Fruit fly (Drosophila melanogaster) ovary, adult (tissue): Measurements from ENCODE around the gene Wbp2.

Experiments used
- CG17801 ChIP-seq: fragments of 200-800 bp; optimal IDR thresholded peaks from 2 replicates; lab custom pipeline; 2019; ENCODE audit warnings: missing biosample characterization, mild to moderate bottlenecking, missing genetic modification characterization, moderate library complexity; ENCODE audit not compliant: partially characterized antibody

Gene Wbp2

DNA sequence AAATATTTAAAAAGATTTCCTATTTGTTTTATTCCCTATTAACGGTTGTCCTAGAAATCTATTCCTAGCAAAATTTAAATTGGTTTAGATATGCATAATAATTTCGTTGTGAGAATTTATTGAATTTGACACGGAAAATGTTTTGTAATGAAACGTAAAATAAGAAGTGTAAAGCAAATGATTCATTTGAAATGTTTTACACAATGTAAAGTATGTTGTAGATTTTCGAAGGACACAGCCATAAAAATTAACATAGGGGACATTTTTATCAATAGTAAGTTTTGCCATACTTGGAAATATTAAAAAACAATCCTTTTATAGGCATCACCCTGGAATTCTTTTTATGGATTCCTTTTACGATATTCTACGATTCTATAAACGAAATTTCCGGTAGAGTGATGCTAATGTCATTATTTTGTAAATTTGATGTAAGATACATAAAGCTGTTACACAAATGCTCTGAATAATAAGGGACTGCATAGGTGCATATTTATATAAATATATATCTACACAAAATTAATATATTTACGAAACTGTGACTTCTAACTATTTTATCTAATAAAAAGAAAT, 7.7 kb downstream of the Wbp2 start:
- no peak for TF ChIP-seq CG17801 (GFP tag; lab: Kevin White, UChicago)

DNA sequence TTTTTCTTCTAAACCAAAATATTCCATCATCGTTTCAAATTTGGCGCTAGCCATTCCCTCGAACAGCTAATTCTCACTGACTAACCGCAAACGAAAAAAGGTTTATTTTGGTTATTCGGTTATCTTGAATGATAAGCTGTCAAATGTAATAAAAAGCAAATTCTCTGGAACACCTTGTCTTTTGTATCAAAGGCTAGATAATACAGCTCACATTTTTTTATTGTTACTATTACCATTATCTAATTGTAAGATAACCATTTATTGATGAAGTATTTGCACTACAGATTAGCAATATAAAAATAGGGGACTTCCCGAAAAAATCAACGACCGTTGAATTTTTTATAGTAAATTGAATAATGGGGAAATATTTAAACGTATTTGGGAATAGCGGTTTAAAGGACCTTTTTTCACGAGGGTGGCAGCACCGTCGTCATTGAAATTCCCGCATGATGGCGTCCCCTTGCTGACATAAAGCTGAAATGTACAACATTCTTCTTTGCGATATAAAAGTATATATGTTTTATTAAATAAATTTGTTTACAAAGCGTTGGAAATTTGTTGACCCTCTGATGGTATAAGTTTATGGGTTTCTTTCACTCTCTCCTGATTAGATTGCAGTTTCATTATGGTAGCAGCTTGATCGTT, 11.4 kb downstream of the Wbp2 start, which contains the start of gene CG32107:
TSS of gene CG32107 (minus strand) at position 51 of the 645 bp plus-strand sequence.
- no peak for TF ChIP-seq CG17801 (GFP tag; lab: Kevin White, UChicago)

DNA sequence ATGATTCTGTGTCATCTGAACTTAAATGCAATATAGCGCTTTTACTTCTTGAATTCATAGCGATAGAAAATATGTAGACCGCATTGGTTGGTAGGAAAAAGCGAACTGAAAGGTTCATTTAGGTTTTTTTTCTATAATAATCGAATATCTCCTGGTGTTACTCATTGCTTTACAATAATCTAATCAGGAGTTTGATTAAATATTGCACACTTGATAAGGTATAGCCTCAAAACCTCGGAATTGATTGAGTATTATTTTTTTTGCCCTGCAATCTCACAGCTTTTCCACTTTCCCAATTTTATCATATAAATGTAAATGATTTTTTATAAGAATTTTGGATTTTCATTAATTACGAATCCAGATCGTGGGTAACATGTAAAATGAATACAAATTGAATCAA, 12.9 kb downstream of the Wbp2 start, which contains the start of gene CG10943:
TSS of gene CG10943 (minus strand) at position 101 of the 400 bp plus-strand sequence.
- TF ChIP-seq CG17801 (GFP tag; lab: Kevin White, UChicago) = no peak

DNA sequence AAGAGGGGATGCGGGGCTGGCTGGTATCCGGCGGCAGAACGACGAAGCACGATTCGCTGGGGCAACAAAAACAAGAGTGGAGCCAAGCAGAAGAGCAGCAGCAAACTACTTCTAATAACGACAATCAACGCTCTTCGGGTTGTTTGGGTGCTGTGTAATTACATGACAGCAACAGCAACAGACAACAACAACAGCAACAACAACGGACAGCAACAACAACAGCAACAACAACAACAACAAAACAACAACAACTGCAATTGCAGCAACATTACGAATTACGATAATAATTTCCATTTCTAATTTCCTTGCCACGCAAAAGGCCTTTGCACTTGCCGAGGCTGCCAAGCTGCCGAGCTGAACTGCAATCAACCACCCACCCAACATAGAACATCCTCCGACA, 14.5 kb downstream of the Wbp2 start:
- TF ChIP-seq CG17801 (GFP tag; lab: Kevin White, UChicago) = no peak

DNA sequence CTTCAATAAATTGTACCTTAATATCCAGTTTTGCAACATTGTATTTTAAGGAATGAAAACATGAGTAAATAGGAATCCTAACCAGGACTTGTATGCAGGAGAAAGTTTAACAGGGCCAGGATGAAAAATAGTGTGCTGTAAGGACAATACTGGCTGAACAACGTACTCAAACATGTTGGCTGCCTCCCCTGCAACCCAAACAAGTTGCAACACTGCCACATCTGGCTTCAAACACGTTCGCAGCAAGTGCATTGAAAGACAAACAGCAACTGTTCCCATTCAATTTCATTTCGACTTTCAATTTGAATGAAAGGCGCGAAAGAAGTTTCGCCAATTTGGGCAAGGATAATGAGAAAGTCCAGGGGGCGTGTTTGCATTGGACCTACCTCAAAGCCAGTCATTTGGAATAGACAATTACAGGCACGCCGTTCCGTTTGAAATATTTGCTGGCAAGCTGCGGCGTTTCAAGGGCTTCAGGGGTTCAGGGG, 18.0 kb downstream of the Wbp2 start:
- TF ChIP-seq CG17801 (GFP tag; lab: Kevin White, UChicago) = no peak

DNA sequence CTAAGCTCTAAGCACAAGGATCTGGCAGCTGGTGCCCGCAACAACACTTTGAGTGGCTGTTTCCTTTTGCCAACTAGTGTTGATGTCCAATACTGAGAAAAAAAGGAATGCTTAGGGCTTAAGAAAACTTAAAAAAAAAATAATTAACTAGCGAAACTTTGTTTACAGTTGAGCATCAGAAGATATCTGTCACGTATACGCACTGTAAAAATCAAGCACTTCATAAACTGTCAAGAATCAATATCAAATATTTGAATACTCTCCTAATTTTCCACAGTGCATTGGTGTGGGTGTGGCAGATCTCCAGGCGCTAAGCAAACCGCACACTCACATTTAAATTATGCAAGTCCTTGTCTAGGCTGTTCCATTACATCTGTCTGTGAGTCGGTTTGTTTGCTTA, 24.2 kb downstream of the Wbp2 start:
- TF ChIP-seq CG17801 (GFP tag; lab: Kevin White, UChicago) = no peak

DNA sequence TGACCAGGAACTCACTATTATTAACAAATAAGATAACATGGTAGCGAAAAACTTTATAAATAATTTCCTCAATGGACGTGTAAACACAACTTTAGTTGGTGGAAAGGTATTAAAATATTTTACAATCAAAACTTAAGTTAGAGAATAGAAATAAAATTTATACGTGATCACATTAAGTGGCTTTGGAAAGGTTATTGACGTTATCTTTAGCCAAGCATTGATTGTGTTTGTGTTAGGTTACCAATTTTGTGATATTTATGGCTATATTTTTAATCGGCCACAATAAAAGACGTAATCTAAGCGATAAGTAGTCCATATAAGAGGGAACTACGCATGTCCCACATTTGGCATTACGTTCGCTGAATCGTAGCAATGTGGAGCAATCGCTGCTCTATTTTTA, 34.7 kb downstream of the Wbp2 start, which contains the start of gene CG14120:
TSS of gene CG14120 (plus strand) at position 360 of the 400 bp plus-strand sequence.
- TF ChIP-seq CG17801 (GFP tag; lab: Kevin White, UChicago) = no peak

DNA sequence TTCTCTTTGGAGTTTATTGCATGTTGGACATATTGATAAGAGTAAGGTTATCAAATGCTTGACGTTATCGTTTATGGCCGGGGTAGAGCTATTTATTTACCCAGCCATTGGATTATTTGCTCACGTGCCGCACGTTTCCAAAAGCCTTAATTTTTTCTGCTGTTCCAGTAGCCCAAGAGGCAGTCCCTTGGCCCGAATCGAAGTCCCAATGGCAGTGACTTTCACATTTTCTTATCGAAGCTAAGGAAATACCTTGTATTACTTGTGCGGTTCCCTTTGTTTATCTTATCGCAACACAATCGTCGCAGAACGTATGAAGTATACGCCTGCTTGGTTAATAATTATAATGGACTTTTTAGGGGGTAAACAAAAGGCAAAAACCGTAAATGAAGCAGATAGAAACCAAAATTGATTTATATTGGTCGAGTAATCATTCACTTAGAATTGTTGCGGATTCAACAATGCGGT, 39.4 kb downstream of the Wbp2 start, which contains the start of gene CG43894:
TSS of gene CG43894 (plus strand) at position 418 of the 468 bp plus-strand sequence.
- no peak for TF ChIP-seq CG17801 (GFP tag; lab: Kevin White, UChicago)

DNA sequence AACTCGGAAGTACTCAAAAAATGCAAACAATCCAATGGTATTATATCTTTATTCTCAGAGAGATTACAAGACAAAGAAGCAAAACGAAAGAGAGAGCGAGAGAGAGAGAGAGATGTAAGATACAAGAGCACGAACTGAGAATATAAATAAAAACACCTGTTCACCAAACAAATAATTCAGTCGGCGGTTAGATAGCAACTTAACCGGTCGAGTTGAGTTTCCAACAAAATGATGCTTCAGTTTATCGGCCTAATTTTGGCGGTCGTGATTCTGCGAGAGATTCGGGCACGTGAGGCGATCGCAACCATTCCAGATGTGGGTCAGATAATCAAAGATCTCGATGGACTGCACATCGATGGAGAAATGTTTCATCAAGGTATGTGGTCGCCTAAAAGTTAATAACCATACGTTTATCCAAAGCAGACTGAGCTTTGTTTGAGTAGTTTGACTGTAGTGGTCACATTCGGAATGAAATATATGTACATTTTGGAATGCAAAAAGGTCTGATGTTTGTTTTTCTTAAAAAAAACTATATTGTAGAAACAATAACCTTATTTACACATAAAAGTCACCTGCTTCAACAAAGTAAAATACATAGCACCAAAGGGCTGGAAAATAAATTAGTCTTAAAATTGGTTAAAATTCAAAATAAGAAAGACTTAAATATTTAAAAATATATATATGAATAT, 42.7 kb downstream of the Wbp2 start, which contains the start of gene CG14118:
TSS of gene CG14118 (plus strand) at position 174 of the 689 bp plus-strand sequence.
- TF ChIP-seq CG17801 (GFP tag; lab: Kevin White, UChicago) = no peak
